Fruit fly (Drosophila melanogaster): ENCODE measurements around the gene CG16704.

Gene CG16704

DNA sequence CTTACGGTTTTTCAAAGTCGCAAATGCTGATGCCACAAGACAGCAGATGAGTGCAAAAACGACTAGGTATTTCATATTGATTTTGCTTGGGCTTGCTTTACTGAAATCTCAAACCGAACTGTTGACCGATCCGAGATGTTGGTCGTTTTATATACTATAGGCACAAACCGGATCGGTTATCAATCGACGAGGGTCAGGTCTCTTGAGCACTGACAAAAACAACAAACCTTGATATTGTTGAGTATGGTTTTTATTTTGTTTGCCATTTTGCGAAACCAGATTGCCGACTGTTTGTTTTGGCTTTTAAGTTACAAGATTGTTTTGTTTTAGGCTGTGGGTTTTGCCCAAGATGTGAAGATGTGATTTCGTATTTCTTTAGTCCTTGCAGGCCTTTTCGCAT lies at the start of gene CG16704:
Gene CG16704, minus strand, starts transcription at position 122 of the 400 bp plus-strand sequence.
- TF ChIP-seq usp (GFP tag; optimal IDR thresholded peaks at IDR 0.05) (no peak), Dll (optimal IDR thresholded peaks at IDR 0.05) (no peak), pan (optimal IDR thresholded peaks at IDR 0.05) (no peak)

- TF ChIP-seq usp (GFP tag; optimal IDR thresholded peaks at IDR 0.05) (no peak), Dll (optimal IDR thresholded peaks at IDR 0.05) (no peak), EcR (GFP tag; optimal IDR thresholded peaks at IDR 0.05) (no peak), pan (optimal IDR thresholded peaks at IDR 0.05) (no peak), psq (optimal IDR thresholded peaks at IDR 0.05) (no peak), CG8478 (optimal IDR thresholded peaks at IDR 0.05) (no peak)
These were observed 48.1 kb upstream of the CG16704 start for dm6 chr2L:3740443-3740842.

DNA sequence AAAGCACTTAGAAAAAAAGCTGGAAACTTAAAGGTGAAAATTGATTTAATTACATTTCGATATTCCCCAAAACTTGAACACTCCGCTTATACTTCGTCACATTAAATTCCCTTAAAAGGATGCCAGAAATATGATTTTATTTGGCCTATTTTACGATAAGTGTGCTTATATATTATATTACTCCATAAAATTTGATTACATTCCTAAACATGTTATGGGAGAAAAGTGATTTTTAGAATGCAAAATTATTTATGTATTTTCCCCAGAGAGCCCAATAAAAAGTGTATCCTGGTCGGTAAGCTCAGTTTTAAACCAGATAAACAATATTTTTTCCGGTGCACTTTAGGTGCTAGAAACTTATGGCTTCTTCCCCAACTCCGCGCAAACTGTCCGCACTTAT lies 45.3 kb upstream of the CG16704 start:
- TF ChIP-seq CG8478 (optimal IDR thresholded peaks at IDR 0.05) (no peak), pan (optimal IDR thresholded peaks at IDR 0.05) (no peak), usp (GFP tag; optimal IDR thresholded peaks at IDR 0.05) (no peak), psq (optimal IDR thresholded peaks at IDR 0.05) (no peak), Dll (optimal IDR thresholded peaks at IDR 0.05) (no peak), EcR (GFP tag; optimal IDR thresholded peaks at IDR 0.05) (no peak)

DNA sequence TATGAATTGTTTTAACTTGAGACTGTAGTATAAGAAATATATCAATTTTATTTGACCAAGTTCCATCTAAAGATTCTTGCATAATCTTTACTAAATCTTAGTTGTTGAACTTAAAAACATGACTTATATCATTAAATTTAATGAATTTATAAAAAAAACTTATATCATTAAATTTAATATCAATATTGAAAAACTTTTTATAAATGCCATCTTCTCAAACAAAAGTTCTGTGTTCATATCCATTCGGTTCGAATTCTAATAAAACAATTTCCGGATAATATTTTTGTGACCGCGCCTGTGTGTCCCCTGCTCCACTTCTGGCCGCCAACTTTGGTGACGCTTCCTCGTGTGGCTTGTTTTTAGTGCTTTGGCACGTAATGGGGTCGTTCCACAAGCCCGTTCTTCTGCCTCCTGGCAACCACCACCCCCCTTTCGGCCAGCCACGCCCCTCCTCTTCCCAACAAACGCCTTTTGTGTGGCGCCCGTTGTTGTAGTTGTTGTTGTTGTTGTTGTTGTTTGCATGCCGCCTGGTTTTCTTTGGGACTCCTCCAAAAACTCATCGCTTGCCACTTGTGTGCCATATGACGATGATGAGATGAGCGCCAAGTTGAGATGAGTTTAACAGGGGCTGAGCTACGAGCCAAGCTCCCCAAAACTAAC lies 44.7 kb upstream of the CG16704 start:
- no peak for TF ChIP-seq psq (optimal IDR thresholded peaks at IDR 0.05)
- TF ChIP-seq Dll (optimal IDR thresholded peaks at IDR 0.05) = no peak
- no peak for TF ChIP-seq EcR (GFP tag; optimal IDR thresholded peaks at IDR 0.05)
- no peak for TF ChIP-seq CG8478 (optimal IDR thresholded peaks at IDR 0.05)
- TF ChIP-seq pan (optimal IDR thresholded peaks at IDR 0.05) = no peak
- TF ChIP-seq usp (GFP tag; optimal IDR thresholded peaks at IDR 0.05) = no peak

DNA sequence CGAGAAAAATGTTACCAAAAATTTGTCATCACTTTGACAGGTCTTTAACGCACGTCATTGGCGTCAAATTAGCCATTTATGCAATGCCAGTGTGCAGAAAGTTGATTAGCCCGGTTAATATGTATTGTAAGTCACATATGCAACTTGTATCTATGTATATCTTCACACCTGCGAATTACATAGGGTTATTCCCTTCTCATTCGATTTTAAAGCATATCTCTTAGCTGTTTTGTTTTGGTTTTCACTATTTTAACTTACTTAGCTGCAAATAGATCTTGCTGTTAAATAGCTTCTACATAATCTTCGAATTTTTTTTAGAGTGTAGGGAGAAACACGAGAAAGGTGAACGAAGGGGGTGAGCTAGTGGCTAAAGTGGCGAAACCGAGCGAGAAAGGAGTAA lies 38.7 kb upstream of the CG16704 start:
- no peak for TF ChIP-seq CG8478 (optimal IDR thresholded peaks at IDR 0.05)
- TF ChIP-seq usp (GFP tag; optimal IDR thresholded peaks at IDR 0.05) = no peak
- no peak for TF ChIP-seq EcR (GFP tag; optimal IDR thresholded peaks at IDR 0.05)
- no peak for TF ChIP-seq Dll (optimal IDR thresholded peaks at IDR 0.05)
- TF ChIP-seq pan (optimal IDR thresholded peaks at IDR 0.05) = no peak
- no peak for TF ChIP-seq psq (optimal IDR thresholded peaks at IDR 0.05)

DNA sequence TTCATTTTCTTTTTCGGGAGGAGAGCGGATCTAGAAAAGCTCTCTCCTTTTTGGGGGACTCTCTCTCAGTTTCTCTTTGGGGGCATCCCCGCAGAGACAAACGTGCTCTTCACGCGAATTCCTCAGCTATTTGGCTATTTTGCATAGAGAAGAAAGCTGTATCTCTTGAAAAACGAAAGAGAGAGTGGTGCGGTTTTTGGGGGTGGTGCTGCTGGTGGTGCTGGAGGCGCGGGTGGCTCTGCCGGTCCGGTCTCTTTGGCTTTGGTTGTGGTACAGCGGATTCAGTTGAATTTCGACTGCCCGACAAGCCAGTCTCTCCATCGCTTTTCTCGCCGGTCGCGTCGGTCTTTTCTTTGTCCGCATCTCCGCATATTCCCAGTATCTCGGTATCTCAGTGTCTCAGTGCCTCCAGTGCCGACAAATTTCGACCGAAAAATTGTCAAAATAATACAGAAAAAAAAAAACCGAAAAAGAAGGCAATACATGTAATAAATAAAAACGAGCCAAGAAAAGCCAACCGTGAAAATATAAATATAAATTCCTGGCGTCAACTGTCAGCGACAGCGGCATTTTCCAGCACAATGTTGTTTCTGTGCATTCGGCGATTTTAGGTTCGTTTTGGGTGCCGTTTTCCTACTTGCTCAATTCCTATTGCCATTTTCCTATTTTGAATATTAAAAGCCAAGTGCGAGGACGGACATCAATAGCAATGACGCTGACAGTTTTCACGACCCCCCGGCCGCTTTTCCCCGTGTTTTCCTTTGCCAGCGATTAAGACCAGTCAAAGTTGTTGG lies 38.0 kb upstream of the CG16704 start, which contains the start of gene CG10019:
Gene CG10019, plus strand, starts transcription at position 285 of the 794 bp plus-strand sequence.
- TF ChIP-seq CG8478 (optimal IDR thresholded peaks at IDR 0.05) (no peak), usp (GFP tag; optimal IDR thresholded peaks at IDR 0.05) (no peak), Dll (optimal IDR thresholded peaks at IDR 0.05) (peak; percentile 70), psq (optimal IDR thresholded peaks at IDR 0.05) (no peak), EcR (GFP tag; optimal IDR thresholded peaks at IDR 0.05) (no peak)

DNA sequence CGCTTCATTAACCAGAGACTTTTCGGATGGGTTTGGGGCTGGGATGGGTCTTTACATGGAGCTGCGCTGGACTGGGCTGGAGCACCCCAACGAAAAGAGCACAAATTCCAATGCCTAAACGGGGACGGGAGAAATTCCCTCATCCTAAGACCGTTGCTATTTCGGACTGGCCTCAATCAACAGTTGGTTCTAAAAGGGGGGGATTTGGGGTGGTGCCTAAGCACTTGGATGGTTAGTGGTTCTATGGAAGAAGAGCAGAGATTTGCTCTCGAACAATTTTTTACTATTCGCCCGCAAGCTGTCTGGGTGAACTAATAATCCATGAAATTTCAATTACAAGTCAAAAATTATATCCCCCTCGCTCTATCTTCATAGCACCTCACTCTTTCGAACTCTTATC lies 37.2 kb upstream of the CG16704 start:
- TF ChIP-seq Dll (optimal IDR thresholded peaks at IDR 0.05) (no peak), pan (optimal IDR thresholded peaks at IDR 0.05) (no peak), usp (GFP tag; optimal IDR thresholded peaks at IDR 0.05) (no peak), psq (optimal IDR thresholded peaks at IDR 0.05) (no peak), EcR (GFP tag; optimal IDR thresholded peaks at IDR 0.05) (no peak), CG8478 (optimal IDR thresholded peaks at IDR 0.05) (no peak)

- TF ChIP-seq psq (optimal IDR thresholded peaks at IDR 0.05) = no peak
- TF ChIP-seq usp (GFP tag; optimal IDR thresholded peaks at IDR 0.05) = no peak
- TF ChIP-seq CG8478 (optimal IDR thresholded peaks at IDR 0.05) = no peak
- TF ChIP-seq EcR (GFP tag; optimal IDR thresholded peaks at IDR 0.05) = no peak
- TF ChIP-seq pan (optimal IDR thresholded peaks at IDR 0.05) = no peak
- TF ChIP-seq Dll (optimal IDR thresholded peaks at IDR 0.05) = no peak
These were observed 27.1 kb upstream of the CG16704 start for dm6 chr2L:3719414-3719959.

DNA sequence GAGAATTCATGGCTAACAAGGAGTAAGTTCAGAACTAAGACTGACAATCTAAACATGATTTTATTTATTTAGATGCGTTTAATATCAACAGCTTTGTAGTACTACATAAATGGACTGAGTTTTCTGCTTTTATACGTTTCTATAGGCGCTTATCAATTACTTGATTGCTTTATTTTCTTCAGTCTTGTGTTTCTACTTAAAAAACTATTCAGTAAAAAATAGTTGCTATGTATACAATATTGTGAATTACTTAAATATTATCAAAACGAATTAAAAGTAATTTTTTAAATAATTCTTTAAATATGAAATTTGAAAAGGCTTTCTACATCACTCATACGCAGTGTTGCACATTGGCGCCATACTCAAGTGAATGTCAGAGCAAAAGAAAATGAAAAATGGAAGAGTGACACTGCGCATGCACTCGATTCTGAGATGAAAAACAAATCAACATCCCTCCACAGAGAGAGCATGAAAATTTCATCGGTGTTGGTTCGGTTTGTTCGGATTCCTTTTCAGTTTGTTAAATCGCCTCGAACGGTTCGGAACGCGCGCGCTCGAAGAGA lies 25.4 kb upstream of the CG16704 start, which contains the start of the genes lectin-24A and Shaw:
Gene lectin-24A, minus strand, starts transcription at position 101 of the 563 bp plus-strand sequence.
Gene Shaw, plus strand, starts transcription at position 513 of the 563 bp plus-strand sequence.
- no peak for TF ChIP-seq Dll (optimal IDR thresholded peaks at IDR 0.05)
- no peak for TF ChIP-seq psq (optimal IDR thresholded peaks at IDR 0.05)
- TF ChIP-seq usp (GFP tag; optimal IDR thresholded peaks at IDR 0.05) = no peak
- no peak for TF ChIP-seq CG8478 (optimal IDR thresholded peaks at IDR 0.05)
- no peak for TF ChIP-seq EcR (GFP tag; optimal IDR thresholded peaks at IDR 0.05)
- TF ChIP-seq pan (optimal IDR thresholded peaks at IDR 0.05) = no peak

dm6 chr2L:3713545-3714156 lies 21.3 kb upstream of the CG16704 start:
- TF ChIP-seq psq (optimal IDR thresholded peaks at IDR 0.05) (no peak), EcR (GFP tag; optimal IDR thresholded peaks at IDR 0.05) (no peak), CG8478 (optimal IDR thresholded peaks at IDR 0.05) (no peak), pan (optimal IDR thresholded peaks at IDR 0.05) (no peak), usp (GFP tag; optimal IDR thresholded peaks at IDR 0.05) (no peak), Dll (optimal IDR thresholded peaks at IDR 0.05) (no peak)

DNA sequence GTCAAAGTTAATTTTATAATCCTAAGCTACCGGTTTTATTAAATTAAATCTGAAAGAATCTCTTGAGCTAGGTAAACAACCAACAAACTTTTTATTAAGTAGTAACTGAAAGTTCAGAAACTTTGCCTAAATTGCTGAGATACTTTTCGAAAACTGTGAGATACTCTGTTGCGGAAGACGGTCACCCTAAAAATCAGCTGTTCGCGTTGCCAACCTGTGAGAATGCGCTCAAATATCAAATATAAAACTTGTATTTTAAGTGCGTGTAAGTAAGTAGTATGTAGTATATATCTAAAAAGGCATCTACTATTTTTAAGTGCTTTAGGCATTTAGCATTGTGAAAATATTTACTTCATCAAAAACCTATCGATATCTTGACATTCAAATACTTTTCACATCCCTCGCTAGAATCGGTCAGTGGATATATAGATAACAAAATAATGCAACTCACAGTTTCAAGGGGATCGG lies 20.6 kb upstream of the CG16704 start, which contains the start of the genes CG31955 and CG2818:
Gene CG31955, minus strand, starts transcription at position 157 of the 468 bp plus-strand sequence.
Gene CG2818, plus strand, starts transcription at position 412 of the 468 bp plus-strand sequence.
- TF ChIP-seq pan (optimal IDR thresholded peaks at IDR 0.05) = no peak
- TF ChIP-seq EcR (GFP tag; optimal IDR thresholded peaks at IDR 0.05) = no peak
- TF ChIP-seq usp (GFP tag; optimal IDR thresholded peaks at IDR 0.05) = no peak
- TF ChIP-seq Dll (optimal IDR thresholded peaks at IDR 0.05) = no peak
- TF ChIP-seq CG8478 (optimal IDR thresholded peaks at IDR 0.05) = no peak
- no peak for TF ChIP-seq psq (optimal IDR thresholded peaks at IDR 0.05)

Data from whole organism.